Worm (Caenorhabditis elegans) whole organism, L4 larva: Measurements from ENCODE around the gene R155.5.
"Not testable (repeated sequence)": the region's sequence is repeated elsewhere in the genome, so short reads cannot be mapped to it uniquely, and the experiment has no call there.

ENCODE experiments used
- ama-1 ChIP-seq: fragments of 150-350 bp; optimal IDR thresholded peaks from 2 replicates; lab custom pipeline; 2014; ENCODE audit warnings: inconsistent platforms, mixed read lengths
- dpl-1 ChIP-seq: fragments of 150-350 bp; optimal IDR thresholded peaks from 2 replicates; lab custom pipeline; 2014; ENCODE audit warnings: missing biosample characterization, missing genetic modification reagents, missing genetic modification characterization
- jun-1 ChIP-seq: fragments of 150-350 bp; optimal IDR thresholded peaks from 2 replicates; lab custom pipeline; 2014; ENCODE audit warnings: missing biosample characterization, missing genetic modification reagents, missing genetic modification characterization
- lin-39 ChIP-seq: fragments of 150-350 bp; optimal IDR thresholded peaks from 2 replicates; lab custom pipeline; 2014; ENCODE audit warnings: missing biosample characterization, missing genetic modification reagents, missing genetic modification characterization
- mdt-29 ChIP-seq: fragments of 200-800 bp; sonication (Bioruptor generic); IDR thresholded peaks from 2 replicates; pipeline ENCODE4 v1.3.6; 2022; ENCODE audit warnings: missing genetic modification reagents, missing genetic modification characterization, missing compliant biosample characterization
- mxl-3 ChIP-seq: fragments of 200-800 bp; sonication (Bioruptor generic); optimal IDR thresholded peaks from 2 replicates; lab custom pipeline; 2018; ENCODE audit warnings: mild to moderate bottlenecking, missing genetic modification characterization, missing compliant biosample characterization
- nhr-77 ChIP-seq: fragments of 150-350 bp; optimal IDR thresholded peaks from 2 replicates; lab custom pipeline; 2014; ENCODE audit warnings: missing biosample characterization, missing genetic modification characterization
- pha-4 ChIP-seq, 2 experiments: fragments of 150-350 bp in 1 of 2; fragments of 200-800 bp in 1 of 2; sonication (Bioruptor generic) in 1 of 2; IDR thresholded peaks in 1 of 2; optimal IDR thresholded peaks in 1 of 2; 2 replicates each; pipeline versions ENCODE4 v1.3.6 to Lab custom; 2014 to 2022; ENCODE audit warnings: missing genetic modification characterization in 2 of 2, missing genetic modification reagents in 2 of 2, missing biosample characterization in 1 of 2, missing compliant biosample characterization in 1 of 2
- unc-130 ChIP-seq: sonication (generic microtip); optimal IDR thresholded peaks from 2 replicates; lab custom pipeline; 2016; ENCODE audit warnings: missing genetic modification reagents, missing genetic modification characterization, missing compliant biosample characterization
- zag-1 ChIP-seq: fragments of 150-350 bp; optimal IDR thresholded peaks from 2 replicates; lab custom pipeline; 2014; ENCODE audit warnings: missing biosample characterization, missing genetic modification characterization
- ztf-11 ChIP-seq: fragments of 150-350 bp; optimal IDR thresholded peaks from 2 replicates; lab custom pipeline; 2014; ENCODE audit warnings: missing biosample characterization, missing genetic modification characterization

- TF ChIP-seq ama-1 (lab: Kevin White, UChicago); dpl-1 (GFP tag; lab: Kevin White, UChicago); mdt-29 (GFP tag; lab: Robert Waterston, UW); nhr-77 (tag; lab: Kevin White, UChicago); pha-4 (GFP tag; IDR thresholded peaks at IDR 0.05; lab: Robert Waterston, UW); pha-4 (tag; optimal IDR thresholded peaks at IDR 0.05; lab: Kevin White, UChicago); jun-1 (tag; lab: Kevin White, UChicago); ztf-11 (tag; lab: Kevin White, UChicago); unc-130 (GFP tag; lab: Kevin White, UChicago); mxl-3 (GFP tag; lab: Kevin White, UChicago); zag-1 (tag; lab: Kevin White, UChicago); lin-39: not testable (repeated sequence)
Measured at ce11 chrIII:1965580-1965979, 4.8 kb downstream of the R155.5 start.
